Worm (Caenorhabditis elegans) whole organism, early embryonic: ENCODE results near the gene ing-3.

Source experiments
- F13C5.2 ChIP-seq: sonication (generic microtip); optimal IDR thresholded peaks from 2 replicates; lab custom pipeline; 2017; ENCODE audit warnings: mild to moderate bottlenecking, missing genetic modification characterization, inconsistent platforms, missing compliant biosample characterization
- aly-1 ChIP-seq: sonication (generic microtip); optimal IDR thresholded peaks from 2 replicates; lab custom pipeline; 2016; ENCODE audit warnings: missing genetic modification characterization, missing compliant biosample characterization
- ama-1 ChIP-seq: fragments of 150-350 bp; optimal IDR thresholded peaks from 2 replicates; lab custom pipeline; 2014
- ceh-13 ChIP-seq: fragments of 200-800 bp; sonication (Bioruptor generic); optimal IDR thresholded peaks from 2 replicates; lab custom pipeline; 2018; ENCODE audit warnings: mild to moderate bottlenecking, missing genetic modification characterization, missing compliant biosample characterization
- ceh-36 ChIP-seq: sonication (generic microtip); optimal IDR thresholded peaks from 2 replicates; lab custom pipeline; 2016; ENCODE audit warnings: missing genetic modification characterization, inconsistent platforms, missing compliant biosample characterization
- flt-1 ChIP-seq: fragments of 200-800 bp; sonication (Bioruptor generic); IDR thresholded peaks from 2 replicates; pipeline ENCODE4 v1.3.6; 2022; ENCODE audit warnings: missing genetic modification characterization, missing compliant biosample characterization
- hmbx-1 ChIP-seq: sonication (generic microtip); optimal IDR thresholded peaks from 2 replicates; lab custom pipeline; 2016; ENCODE audit warnings: mild to moderate bottlenecking, missing genetic modification characterization, missing compliant biosample characterization
- hmg-4 ChIP-seq: fragments of 200-800 bp; sonication (Bioruptor generic); optimal IDR thresholded peaks from 2 replicates; lab custom pipeline; 2018; ENCODE audit warnings: mild to moderate bottlenecking, missing genetic modification characterization, missing compliant biosample characterization
- hnd-1 ChIP-seq: sonication (generic microtip); optimal IDR thresholded peaks from 2 replicates; lab custom pipeline; 2016; ENCODE audit warnings: missing genetic modification characterization, missing compliant biosample characterization
- pes-1 ChIP-seq: fragments of 200-800 bp; sonication (Bioruptor generic); IDR thresholded peaks from 2 replicates; pipeline ENCODE4 v1.3.6; 2022; ENCODE audit warnings: missing genetic modification reagents, missing genetic modification characterization, missing compliant biosample characterization
- sea-1 ChIP-seq: fragments of 200-800 bp; sonication (Bioruptor generic); conservative IDR thresholded peaks from 2 replicates; pipeline ENCODE4 v1.3.6; 2022; ENCODE audit warnings: missing genetic modification characterization, missing compliant biosample characterization
- tbx-11 ChIP-seq: fragments of 200-800 bp; sonication (Bioruptor generic); IDR thresholded peaks from 2 replicates; pipeline ENCODE4 v1.3.6; 2022; ENCODE audit warnings: missing genetic modification characterization, missing compliant biosample characterization
- tbx-37 ChIP-seq: fragments of 200-800 bp; sonication (Bioruptor generic); conservative IDR thresholded peaks from 2 replicates; pipeline ENCODE4 v1.3.6; 2022; ENCODE audit warnings: missing genetic modification reagents, missing genetic modification characterization, missing compliant biosample characterization

ce11 chrII:13859847-13860246 is 16.0 kb upstream of the ing-3 start:
- TF ChIP-seq ama-1 (no peak), F13C5.2 (tag; lab: Kevin White, UChicago) (no peak), hmg-4 (GFP tag; lab: Kevin White, UChicago) (no peak), pes-1 (GFP tag; lab: Robert Waterston, UW) (no peak), flt-1 (GFP tag; lab: Robert Waterston, UW) (no peak), tbx-11 (GFP tag; lab: Robert Waterston, UW) (no peak), aly-1 (tag; lab: Kevin White, UChicago) (no peak), hmbx-1 (tag; lab: Kevin White, UChicago) (no peak), sea-1 (GFP tag; lab: Robert Waterston, UW) (0 out of 2 replicates have a peak, but pooled peaks have one; percentile 7), tbx-37 (GFP tag; lab: Robert Waterston, UW) (no peak), ceh-13 (no peak), hnd-1 (tag; lab: Kevin White, UChicago) (no peak), ceh-36 (tag; lab: Kevin White, UChicago) (no peak)
